Worm (Caenorhabditis elegans): ENCODE measurements around the gene F28E10.1.

- TF ChIP-seq ztf-11 (tag; optimal IDR thresholded peaks at IDR 0.05) (no peak), fkh-10 (GFP tag; optimal IDR thresholded peaks at IDR 0.05) (no peak), nhr-47 (tag; optimal IDR thresholded peaks at IDR 0.05) (no peak), egl-27 (tag; optimal IDR thresholded peaks at IDR 0.05) (no peak), nhr-11 (tag; optimal IDR thresholded peaks at IDR 0.05) (no peak), swsn-7 (tag; optimal IDR thresholded peaks at IDR 0.05) (no peak), unc-98 (GFP tag; IDR thresholded peaks at IDR 0.05) (no peak), unc-130 (tag; optimal IDR thresholded peaks at IDR 0.05) (no peak), mdl-1 (tag; optimal IDR thresholded peaks at IDR 0.05) (no peak), pqm-1 (tag; optimal IDR thresholded peaks at IDR 0.05) (no peak), dpl-1 (GFP tag; optimal IDR thresholded peaks at IDR 0.05) (no peak), tbx-2 (tag; optimal IDR thresholded peaks at IDR 0.05) (no peak)
Measured at ce11 chrIV:4576847-4577246, 8.2 kb downstream of the F28E10.1 start.

Data from whole organism, L1 larva.